Worm (Caenorhabditis elegans) whole organism, young adult: ENCODE results near the gene R01B10.3.

ENCODE experiments used
- C06A6.2 ChIP-seq: fragments of 200-800 bp; sonication (Bioruptor generic); conservative IDR thresholded peaks from 2 replicates; pipeline ENCODE4 v1.3.6; 2022; ENCODE audit warnings: missing genetic modification characterization, missing compliant biosample characterization
- F57C9.4 ChIP-seq: sonication (generic microtip); optimal IDR thresholded peaks from 2 replicates; lab custom pipeline; 2017; ENCODE audit warnings: mild to moderate bottlenecking, missing genetic modification characterization, missing compliant biosample characterization
- atf-7 ChIP-seq: sonication (generic microtip); optimal IDR thresholded peaks from 2 replicates; lab custom pipeline; 2017; ENCODE audit warnings: mild to moderate bottlenecking, missing genetic modification characterization, missing compliant biosample characterization
- ceh-100 ChIP-seq: fragments of 200-800 bp; sonication (Bioruptor generic); IDR thresholded peaks from 2 replicates; pipeline ENCODE4 v1.3.6; 2022; ENCODE audit warnings: missing genetic modification reagents, missing genetic modification characterization, missing compliant biosample characterization
- lag-1 ChIP-seq: fragments of 200-800 bp; sonication (Bioruptor generic); IDR thresholded peaks from 2 replicates; pipeline ENCODE4 v1.3.6; 2022; ENCODE audit warnings: missing genetic modification reagents, missing genetic modification characterization, missing compliant biosample characterization
- lin-54 ChIP-seq: fragments of 200-800 bp; sonication (Bioruptor generic); optimal IDR thresholded peaks from 2 replicates; lab custom pipeline; 2018; ENCODE audit warnings: mild to moderate bottlenecking, missing genetic modification characterization, missing compliant biosample characterization
- madf-3 ChIP-seq: fragments of 200-800 bp; sonication (Bioruptor generic); IDR thresholded peaks from 2 replicates; pipeline ENCODE4 v1.3.6; 2022; ENCODE audit warnings: missing genetic modification reagents, missing genetic modification characterization, missing compliant biosample characterization
- nhr-120 ChIP-seq: fragments of 200-800 bp; sonication (Bioruptor generic); IDR thresholded peaks from 2 replicates; pipeline ENCODE4 v1.3.6; 2022; ENCODE audit warnings: missing genetic modification characterization, missing compliant biosample characterization
- snpc-1.1 ChIP-seq: sonication (generic microtip); optimal IDR thresholded peaks from 2 replicates; lab custom pipeline; 2017; ENCODE audit warnings: missing genetic modification characterization, mild to moderate bottlenecking, missing compliant biosample characterization, antibody characterized with exemption, moderate library complexity, missing genotype, missing genetic modification reagents; ENCODE audit not compliant: insufficient read depth
- snpc-4 ChIP-seq, 5 experiments: fragments of 150-350 bp in 1 of 5; sonication (generic microtip) in 4 of 5; optimal IDR thresholded peaks; 2 replicates each; lab custom pipeline; 2014 to 2018; ENCODE audit warnings: missing genetic modification characterization in 5 of 5, missing biosample characterization in 3 of 5, antibody characterized with exemption in 2 of 5, mild to moderate bottlenecking in 2 of 5, missing compliant biosample characterization in 2 of 5, missing genotype in 2 of 5, moderate library complexity in 2 of 5, missing genetic modification reagents in 1 of 5
- zfh-2 ChIP-seq: fragments of 200-800 bp; sonication (Bioruptor generic); conservative IDR thresholded peaks from 2 replicates; pipeline ENCODE4 v1.3.6; 2022; ENCODE audit warnings: missing genetic modification reagents, missing genetic modification characterization, missing compliant biosample characterization
- ztf-22 ChIP-seq: fragments of 200-800 bp; sonication (Bioruptor generic); optimal IDR thresholded peaks from 2 replicates; lab custom pipeline; 2018; ENCODE audit warnings: mild to moderate bottlenecking, missing genetic modification characterization, moderate library complexity, missing compliant biosample characterization

- TF ChIP-seq lin-54 (GFP tag; lab: Kevin White, UChicago) (no peak), atf-7 (tag; lab: Kevin White, UChicago) (no peak), C06A6.2 (GFP tag; lab: Robert Waterston, UW) (no peak), ztf-22 (GFP tag; lab: Kevin White, UChicago) (no peak), lag-1 (GFP tag; lab: Robert Waterston, UW) (no peak), madf-3 (GFP tag; lab: Robert Waterston, UW) (no peak), snpc-1.1 (tag; lab: Kevin White, UChicago) (no peak), zfh-2 (GFP tag; lab: Robert Waterston, UW) (no peak), nhr-120 (GFP tag; lab: Robert Waterston, UW) (no peak), ceh-100 (no peak), snpc-4 (GFP tag; optimal IDR thresholded peaks at IDR 0.05; lab: Kevin White, UChicago) (no peak), snpc-4 (tag; optimal IDR thresholded peaks at IDR 0.05; lab: Kevin White, UChicago) (no peak), F57C9.4 (tag; lab: Kevin White, UChicago) (no peak)
Observed at ce11 chrV:6067112-6067511, 22.2 kb upstream of the R01B10.3 start, which contains the start of gene srh-10.
